Worm (Caenorhabditis elegans) whole organism, L1 larva: Measurements from ENCODE around the gene lin-8.

ENCODE experiments used
- C04F5.9 ChIP-seq: sonication (generic microtip); optimal IDR thresholded peaks from 2 replicates; lab custom pipeline; 2016; ENCODE audit warnings: missing genetic modification characterization, missing compliant biosample characterization
- C16A3.4 ChIP-seq: fragments of 150-350 bp; optimal IDR thresholded peaks from 2 replicates; lab custom pipeline; 2014; ENCODE audit warnings: missing biosample characterization, missing genetic modification characterization
- blmp-1 ChIP-seq: fragments of 150-350 bp; optimal IDR thresholded peaks from 2 replicates; lab custom pipeline; 2014; ENCODE audit warnings: missing biosample characterization, missing genetic modification characterization
- ceh-8 ChIP-seq: fragments of 200-800 bp; sonication (Bioruptor generic); optimal IDR thresholded peaks from 2 replicates; lab custom pipeline; 2018; ENCODE audit warnings: mild to moderate bottlenecking, missing genetic modification characterization, moderate library complexity, missing compliant biosample characterization
- ceh-88 ChIP-seq: fragments of 200-800 bp; sonication (Bioruptor generic); IDR thresholded peaks from 2 replicates; pipeline ENCODE4 v1.3.6; 2022; ENCODE audit warnings: missing genetic modification characterization, missing compliant biosample characterization
- ceh-90 ChIP-seq: sonication (generic microtip); optimal IDR thresholded peaks from 2 replicates; lab custom pipeline; 2016; ENCODE audit warnings: missing genetic modification characterization, missing compliant biosample characterization
- ces-1 ChIP-seq: fragments of 150-350 bp; optimal IDR thresholded peaks from 2 replicates; lab custom pipeline; 2014; ENCODE audit warnings: missing biosample characterization, missing genetic modification reagents, missing genetic modification characterization
- dsc-1 ChIP-seq: sonication (generic microtip); optimal IDR thresholded peaks from 2 replicates; lab custom pipeline; 2016; ENCODE audit warnings: mild to moderate bottlenecking, missing genetic modification characterization, missing compliant biosample characterization
- efl-1 ChIP-seq, 4 experiments: fragments of 150-350 bp; optimal IDR thresholded peaks in 3 of 4; peaks in 1 of 4; 1 replicate in 1 of 4; 2 replicates in 3 of 4; lab custom pipeline; 2014; ENCODE audit warnings: missing biosample characterization in 2 of 4, missing genetic modification characterization in 2 of 4, missing genetic modification reagents in 2 of 4
- elt-2 ChIP-seq: sonication (generic microtip); optimal IDR thresholded peaks from 2 replicates; lab custom pipeline; 2016; ENCODE audit warnings: missing genetic modification characterization, mild to moderate bottlenecking, inconsistent platforms, missing compliant biosample characterization, missing genetic modification reagents
- elt-3 ChIP-seq, 6 experiments: fragments of 150-350 bp in 1 of 6; sonication (generic microtip); optimal IDR thresholded peaks; 2 replicates each; lab custom pipeline; 2017 to 2018; ENCODE audit warnings: missing biosample characterization in 6 of 6, missing genetic modification characterization in 6 of 6, inconsistent platforms in 1 of 6
- fkh-10 ChIP-seq: sonication (generic microtip); optimal IDR thresholded peaks from 2 replicates; lab custom pipeline; 2017; ENCODE audit warnings: missing biosample characterization, missing genetic modification reagents, missing genetic modification characterization
- fkh-4 ChIP-seq: sonication (generic microtip); optimal IDR thresholded peaks from 2 replicates; lab custom pipeline; 2016; ENCODE audit warnings: missing compliant biosample characterization, missing genetic modification characterization, borderline replicate concordance
- fos-1 ChIP-seq: fragments of 150-350 bp; optimal IDR thresholded peaks from 2 replicates; lab custom pipeline; 2014; ENCODE audit warnings: missing biosample characterization, missing genetic modification characterization
- hlh-4 ChIP-seq: sonication (generic microtip); optimal IDR thresholded peaks from 2 replicates; lab custom pipeline; 2016; ENCODE audit warnings: mild to moderate bottlenecking, missing genetic modification characterization, missing compliant biosample characterization
- hpl-2 ChIP-seq: fragments of 150-350 bp; optimal IDR thresholded peaks from 2 replicates; lab custom pipeline; 2014; ENCODE audit warnings: missing biosample characterization, missing genetic modification reagents, missing genetic modification characterization
- irx-1 ChIP-seq: sonication (generic microtip); optimal IDR thresholded peaks from 2 replicates; lab custom pipeline; 2016; ENCODE audit warnings: missing genetic modification characterization, missing compliant biosample characterization
- mab-9 ChIP-seq: fragments of 200-800 bp; sonication (Bioruptor generic); IDR thresholded peaks from 2 replicates; pipeline ENCODE4 v1.3.6; 2022; ENCODE audit warnings: missing genetic modification reagents, missing genetic modification characterization, missing compliant biosample characterization
- mef-2 ChIP-seq: fragments of 150-350 bp; optimal IDR thresholded peaks from 2 replicates; lab custom pipeline; 2014; ENCODE audit warnings: missing biosample characterization, missing genetic modification characterization
- nhr-11 ChIP-seq: fragments of 150-350 bp; optimal IDR thresholded peaks from 2 replicates; lab custom pipeline; 2014; ENCODE audit warnings: missing biosample characterization, missing genetic modification characterization
- nhr-12 ChIP-seq: sonication (generic microtip); optimal IDR thresholded peaks from 2 replicates; lab custom pipeline; 2017; ENCODE audit warnings: missing biosample characterization, missing genetic modification characterization
- nhr-19 ChIP-seq: fragments of 200-800 bp; sonication (Bioruptor generic); conservative IDR thresholded peaks from 2 replicates; pipeline ENCODE4 v1.3.6; 2022; ENCODE audit warnings: missing genetic modification characterization, missing compliant biosample characterization
- nhr-47 ChIP-seq: sonication (generic microtip); optimal IDR thresholded peaks from 2 replicates; lab custom pipeline; 2016; ENCODE audit warnings: mild to moderate bottlenecking, missing genetic modification characterization, moderate library complexity, missing compliant biosample characterization
- nhr-90 ChIP-seq: sonication (generic microtip); optimal IDR thresholded peaks from 2 replicates; lab custom pipeline; 2016; ENCODE audit warnings: mild to moderate bottlenecking, missing genetic modification characterization, missing compliant biosample characterization; ENCODE audit not compliant: poor library complexity
- pag-3 ChIP-seq: sonication (generic microtip); optimal IDR thresholded peaks from 2 replicates; lab custom pipeline; 2017; ENCODE audit warnings: missing genetic modification characterization, mild to moderate bottlenecking, missing compliant biosample characterization, antibody characterized with exemption, borderline replicate concordance; ENCODE audit not compliant: insufficient read depth
- pax-3 ChIP-seq: fragments of 200-800 bp; sonication (Bioruptor generic); optimal IDR thresholded peaks from 2 replicates; lab custom pipeline; 2018; ENCODE audit warnings: mild to moderate bottlenecking, missing genetic modification characterization, moderate library complexity, missing compliant biosample characterization
- sup-37 ChIP-seq: fragments of 200-800 bp; sonication (Bioruptor generic); optimal IDR thresholded peaks from 2 replicates; lab custom pipeline; 2018; ENCODE audit warnings: mild to moderate bottlenecking, missing genetic modification characterization, missing compliant biosample characterization
- tlp-1 ChIP-seq: fragments of 150-350 bp; optimal IDR thresholded peaks from 2 replicates; lab custom pipeline; 2014; ENCODE audit warnings: missing biosample characterization, missing genetic modification characterization
- unc-98 ChIP-seq: fragments of 200-800 bp; sonication (Bioruptor generic); IDR thresholded peaks from 2 replicates; pipeline ENCODE4 v1.3.6; 2022; ENCODE audit warnings: missing genetic modification characterization, missing compliant biosample characterization

Gene lin-8

DNA sequence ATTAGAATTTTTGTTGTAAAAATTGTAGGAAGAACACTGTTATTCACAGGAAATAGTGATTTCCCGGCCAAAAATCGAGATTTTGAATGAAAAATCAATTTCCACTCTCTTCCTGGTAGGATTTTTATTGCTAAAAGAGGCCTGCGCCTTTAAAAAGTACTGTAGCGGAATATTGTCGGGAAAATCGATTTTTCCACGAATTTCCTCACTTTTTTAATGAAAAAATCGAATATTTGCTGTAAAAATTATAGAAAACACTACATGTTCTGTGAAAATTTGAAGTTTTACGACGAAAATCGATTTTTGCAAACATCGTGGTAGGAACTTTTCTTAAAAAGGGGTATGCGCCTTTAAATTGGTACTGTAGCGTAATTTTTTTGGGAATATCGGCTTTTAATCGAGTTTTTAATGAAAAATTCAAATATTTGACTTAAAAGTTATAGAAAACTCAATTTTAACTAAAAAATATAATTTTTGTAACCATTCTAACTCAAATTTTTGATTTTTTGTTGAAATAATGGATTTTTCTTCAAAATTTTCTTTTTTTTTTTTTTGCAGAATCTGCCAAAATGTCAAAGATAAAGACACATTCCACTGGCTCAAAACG lies at the start of gene lin-8:
lin-8 (plus strand) TSS at position 557 of the 607 bp plus-strand sequence.
- TF ChIP-seq ceh-88 (GFP tag; lab: Robert Waterston, UW): no peak
- TF ChIP-seq dsc-1 (tag; lab: Kevin White, UChicago): no peak
- no peak for TF ChIP-seq elt-3 (tag; optimal IDR thresholded peaks at IDR 0.05; lab: Kevin White, UChicago)
- TF ChIP-seq sup-37 (GFP tag; lab: Kevin White, UChicago): no peak
- TF ChIP-seq hpl-2 (GFP tag; lab: Kevin White, UChicago): no peak
- no peak for TF ChIP-seq irx-1 (tag; lab: Kevin White, UChicago)

DNA sequence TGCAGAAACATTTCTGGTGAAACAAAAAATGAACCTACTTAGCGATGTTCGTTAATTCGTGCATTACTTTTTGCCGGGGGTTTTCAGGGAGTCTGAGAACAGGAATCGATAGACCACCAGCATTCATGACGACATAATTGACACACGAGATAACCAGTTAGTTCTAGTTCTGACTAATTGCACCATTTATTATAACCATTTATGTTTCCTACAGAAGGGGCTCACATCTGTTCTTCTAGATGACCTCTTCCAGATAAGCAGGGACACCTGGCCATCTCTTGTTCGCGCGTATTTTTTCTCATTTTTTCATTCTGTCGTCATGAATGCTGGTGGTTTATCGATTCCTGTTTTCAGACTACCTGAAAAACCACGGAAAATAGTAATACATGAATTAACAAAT lies 48.2 kb upstream of the lin-8 start, which contains the start of gene sdz-5:
sdz-5 (plus strand) TSS at position 301 of the 400 bp plus-strand sequence.
- no peak for TF ChIP-seq efl-1 (optimal IDR thresholded peaks at IDR 0.05; lab: Kevin White, UChicago)
- TF ChIP-seq efl-1 (GFP tag; optimal IDR thresholded peaks at IDR 0.05 in 1 of 2; lab: Kevin White, UChicago): no peak
- no peak for TF ChIP-seq ceh-8
- TF ChIP-seq fkh-10 (GFP tag; lab: Kevin White, UChicago): no peak
- no peak for TF ChIP-seq unc-98 (GFP tag; lab: Robert Waterston, UW)
- TF ChIP-seq mab-9 (GFP tag; lab: Robert Waterston, UW): no peak
- no peak for TF ChIP-seq nhr-12 (tag; lab: Kevin White, UChicago)
- no peak for TF ChIP-seq sup-37 (GFP tag; lab: Kevin White, UChicago)
- no peak for TF ChIP-seq pax-3 (tag; lab: Kevin White, UChicago)
- TF ChIP-seq hlh-4 (tag; lab: Kevin White, UChicago): no peak
- TF ChIP-seq C16A3.4 (tag; lab: Kevin White, UChicago): no peak
- TF ChIP-seq nhr-11: no peak
- TF ChIP-seq ces-1 (GFP tag; lab: Kevin White, UChicago): no peak
- no peak for TF ChIP-seq blmp-1 (tag; lab: Kevin White, UChicago)
- no peak for TF ChIP-seq fos-1 (tag; lab: Kevin White, UChicago)
- no peak for TF ChIP-seq mef-2 (tag; lab: Kevin White, UChicago)
- no peak for TF ChIP-seq fkh-4 (tag; lab: Kevin White, UChicago)
- no peak for TF ChIP-seq nhr-47 (tag; lab: Kevin White, UChicago)

DNA sequence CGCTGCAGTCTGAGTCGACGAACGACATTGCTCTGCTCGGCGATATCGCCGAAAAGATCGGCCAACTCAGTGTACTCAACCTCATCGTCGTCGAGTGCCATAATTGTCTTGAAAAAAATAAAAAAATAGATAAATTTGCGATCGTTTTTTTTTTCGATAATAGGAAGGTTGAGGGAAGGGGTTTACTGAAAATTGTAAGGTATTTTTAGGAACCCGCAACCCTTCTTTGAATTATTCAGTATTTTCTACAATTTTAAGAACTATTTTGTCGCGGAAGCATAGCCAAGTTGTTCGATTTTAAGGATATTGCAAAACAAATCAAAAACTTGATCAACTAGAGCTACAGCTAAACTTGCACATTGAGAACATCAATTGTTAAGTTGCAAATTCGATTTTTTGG lies 44.5 kb upstream of the lin-8 start, which contains the start of gene C41H7.9:
C41H7.9 (minus strand) TSS at position 101 of the 400 bp plus-strand sequence.
- TF ChIP-seq hpl-2 (GFP tag; lab: Kevin White, UChicago) (no peak), nhr-90 (tag; lab: Kevin White, UChicago) (no peak), C04F5.9 (tag; lab: Kevin White, UChicago) (no peak)
- TF ChIP-seq, all 84 proteins: peak for 0

DNA sequence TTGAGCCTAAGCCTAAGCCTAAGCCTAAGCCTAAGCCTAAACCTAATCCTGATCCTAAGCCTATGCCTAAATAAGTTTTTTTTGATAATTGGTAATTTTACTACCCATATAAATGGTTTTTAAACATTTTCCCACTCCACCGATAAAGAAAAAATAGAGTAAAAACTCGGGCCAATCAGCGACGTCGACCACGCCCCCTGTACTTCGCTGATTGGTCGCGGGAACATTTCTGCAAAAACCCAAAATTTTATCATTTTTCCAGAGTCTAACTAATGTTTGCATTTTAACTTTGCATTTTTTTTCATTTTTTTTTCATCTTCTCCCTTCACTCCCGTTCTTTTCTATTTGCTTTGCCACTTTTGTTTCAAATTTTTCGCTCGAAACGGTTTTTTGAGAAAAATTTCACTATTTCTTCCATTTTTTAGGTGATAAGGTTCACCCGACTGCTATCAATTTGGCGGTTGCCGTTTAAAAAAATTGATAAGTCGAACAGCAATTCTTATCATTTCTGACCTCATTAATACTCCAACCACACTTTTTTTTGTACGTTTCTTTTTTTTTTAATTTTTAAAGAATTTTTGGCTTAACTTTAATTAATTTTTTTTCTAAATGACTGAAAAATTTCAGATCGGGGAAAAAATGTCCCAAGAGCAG lies 42.3 kb upstream of the lin-8 start, which contains the start of gene C41H7.2:
C41H7.2 (plus strand) TSS at position 622 of the 654 bp plus-strand sequence.
- TF ChIP-seq tlp-1 (peak; percentile 40), sup-37 (GFP tag; lab: Kevin White, UChicago) (no peak), unc-98 (GFP tag; lab: Robert Waterston, UW) (no peak), elt-2 (tag; lab: Kevin White, UChicago) (peak; percentile 78), ceh-88 (GFP tag; lab: Robert Waterston, UW) (no peak)

DNA sequence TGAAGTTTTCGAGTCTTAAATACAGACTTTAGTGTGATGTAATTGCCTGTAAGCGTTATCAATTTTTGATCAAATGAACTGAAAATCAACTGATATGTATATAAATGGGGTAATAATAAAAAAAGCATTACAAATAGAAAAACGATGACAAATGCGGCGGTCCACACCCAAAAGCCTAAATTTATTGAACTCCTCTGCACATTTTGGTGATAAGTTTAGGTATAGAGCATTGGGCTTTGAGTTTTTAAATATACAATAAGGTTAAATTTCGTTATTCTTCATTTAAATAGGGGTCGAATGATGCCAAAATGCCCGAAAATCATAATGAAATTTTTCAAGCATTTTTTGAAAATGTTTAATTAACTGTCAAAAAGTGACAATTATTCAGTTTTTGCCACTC lies 36.8 kb upstream of the lin-8 start, which contains the start of gene clec-3:
clec-3 (minus strand) TSS at position 101 of the 400 bp plus-strand sequence.
- no peak for TF ChIP-seq ceh-90 (tag; lab: Kevin White, UChicago)
- no peak for TF ChIP-seq nhr-19 (GFP tag; lab: Robert Waterston, UW)
- TF ChIP-seq pag-3 (tag; lab: Kevin White, UChicago): no peak
- TF ChIP-seq, all 84 proteins: peak for 0
